Fruit fly (Drosophila melanogaster) whole organism, embryonic: ENCODE data around the gene CG13457.
A peak's percentile ranks its signal among the peaks of the same experiment; 100 is the strongest.

ENCODE experiments used
- ATbp ChIP-seq: fragments of 200-800 bp; sonication (Bioruptor generic); optimal IDR thresholded peaks from 2 replicates; lab custom pipeline; 2017; ENCODE audit warnings: missing biosample characterization, mild to moderate bottlenecking, missing genetic modification characterization, missing genetic modification reagents
- B-H2 ChIP-seq: fragments of 200-800 bp; sonication (Bioruptor generic); optimal IDR thresholded peaks from 2 replicates; lab custom pipeline; 2018; ENCODE audit warnings: missing biosample characterization, mild to moderate bottlenecking, missing genetic modification characterization
- CG10147 ChIP-seq: fragments of 200-800 bp; sonication (Bioruptor generic); optimal IDR thresholded peaks from 2 replicates; lab custom pipeline; 2019; ENCODE audit warnings: missing biosample characterization, mild to moderate bottlenecking, missing genetic modification characterization, moderate library complexity
- CG11456 ChIP-seq: fragments of 200-800 bp; sonication (Bioruptor generic); IDR thresholded peaks from 3 replicates; pipeline ENCODE4 v1.3.6; 2022; ENCODE audit warnings: missing biosample characterization, missing genetic modification characterization
- CG1233 ChIP-seq: fragments of 200-800 bp; sonication (Bioruptor generic); optimal IDR thresholded peaks from 4 replicates; lab custom pipeline; 2018; ENCODE audit warnings: missing biosample characterization, mild to moderate bottlenecking, missing genetic modification characterization
- CG14860 ChIP-seq: fragments of 200-800 bp; sonication (Bioruptor generic); IDR thresholded peaks from 3 replicates; pipeline ENCODE4 v1.3.6; 2022; ENCODE audit warnings: missing biosample characterization, missing genetic modification characterization; ENCODE audit not compliant: partially characterized antibody
- CG15601 ChIP-seq: fragments of 200-800 bp; sonication (Bioruptor generic); optimal IDR thresholded peaks from 3 replicates; lab custom pipeline; 2019; ENCODE audit warnings: missing biosample characterization, mild to moderate bottlenecking, missing genetic modification characterization, moderate library complexity
- CG15696 ChIP-seq: fragments of 200-800 bp; sonication (Bioruptor generic); optimal IDR thresholded peaks from 2 replicates; lab custom pipeline; 2019; ENCODE audit warnings: missing biosample characterization, mild to moderate bottlenecking, missing genetic modification characterization, moderate library complexity
- CG16779 ChIP-seq: fragments of 200-800 bp; sonication (Bioruptor generic); IDR thresholded peaks from 2 replicates; pipeline ENCODE4 v1.3.6; 2022; ENCODE audit warnings: missing biosample characterization, missing genetic modification characterization
- CG16815 ChIP-seq: fragments of 200-800 bp; sonication (Bioruptor generic); optimal IDR thresholded peaks from 3 replicates; lab custom pipeline; 2017; ENCODE audit warnings: missing biosample characterization, mild to moderate bottlenecking, missing genetic modification characterization
- CG17328 ChIP-seq: fragments of 200-800 bp; sonication (Bioruptor generic); IDR thresholded peaks from 2 replicates; pipeline ENCODE4 v1.3.6; 2022; ENCODE audit warnings: missing biosample characterization, missing genetic modification characterization
- CG17359 ChIP-seq: fragments of 200-800 bp; sonication (Bioruptor generic); optimal IDR thresholded peaks from 3 replicates; lab custom pipeline; 2018; ENCODE audit warnings: missing biosample characterization, mild to moderate bottlenecking, missing genetic modification characterization, moderate library complexity
- CG3281 ChIP-seq: fragments of 200-800 bp; sonication (Bioruptor generic); optimal IDR thresholded peaks from 3 replicates; lab custom pipeline; 2017; ENCODE audit warnings: missing biosample characterization, mild to moderate bottlenecking, missing genetic modification characterization
- CG34376 ChIP-seq: fragments of 200-800 bp; sonication (Bioruptor generic); optimal IDR thresholded peaks from 2 replicates; lab custom pipeline; 2018; ENCODE audit warnings: missing biosample characterization, mild to moderate bottlenecking, missing genetic modification characterization
- CG4328 ChIP-seq: fragments of 200-800 bp; sonication (Bioruptor generic); optimal IDR thresholded peaks from 3 replicates; lab custom pipeline; 2017; ENCODE audit warnings: missing biosample characterization, missing genetic modification reagents, missing genetic modification characterization
- CG6175 ChIP-seq: fragments of 200-800 bp; sonication (Bioruptor generic); IDR thresholded peaks from 3 replicates; pipeline ENCODE4 v1.3.6; 2022; ENCODE audit warnings: missing biosample characterization, missing genetic modification characterization
- CG7786 ChIP-seq: fragments of 200-800 bp; sonication (Bioruptor generic); optimal IDR thresholded peaks from 2 replicates; lab custom pipeline; 2016; ENCODE audit warnings: missing biosample characterization, missing genetic modification characterization
- CG8089 ChIP-seq: fragments of 200-800 bp; sonication (Bioruptor generic); optimal IDR thresholded peaks from 3 replicates; lab custom pipeline; 2016; ENCODE audit warnings: missing biosample characterization, missing genetic modification characterization
- CG9817 ChIP-seq: fragments of 200-800 bp; sonication (Bioruptor generic); optimal IDR thresholded peaks from 2 replicates; lab custom pipeline; 2018; ENCODE audit warnings: missing biosample characterization, mild to moderate bottlenecking, missing genetic modification characterization, moderate library complexity
- Camta ChIP-seq: fragments of 200-800 bp; sonication (Bioruptor generic); optimal IDR thresholded peaks from 2 replicates; lab custom pipeline; 2016; ENCODE audit warnings: missing biosample characterization, missing genetic modification characterization
- D19B ChIP-seq: fragments of 200-800 bp; sonication (Bioruptor generic); optimal IDR thresholded peaks from 2 replicates; lab custom pipeline; 2017; ENCODE audit warnings: missing biosample characterization, mild to moderate bottlenecking, missing genetic modification characterization
- Drgx ChIP-seq: fragments of 200-800 bp; sonication (Bioruptor generic); IDR thresholded peaks from 2 replicates; pipeline ENCODE4 v1.3.6; 2022; ENCODE audit warnings: missing biosample characterization, missing genetic modification characterization
- E2f1 ChIP-seq: fragments of 200-800 bp; sonication (Bioruptor generic); IDR thresholded peaks from 2 replicates; pipeline ENCODE4 v1.3.6; 2022; ENCODE audit warnings: missing biosample characterization, missing genetic modification characterization
- E2f2 ChIP-seq: fragments of 200-800 bp; sonication (Bioruptor generic); IDR thresholded peaks from 2 replicates; pipeline ENCODE4 v1.3.6; 2022; ENCODE audit warnings: missing biosample characterization, missing genetic modification characterization
- Med ChIP-seq: fragments of 200-800 bp; sonication (Bioruptor generic); peaks from one replicate; lab custom pipeline; 2016; ENCODE audit warnings: missing biosample characterization, missing genetic modification characterization, mild to moderate bottlenecking, inconsistent platforms, moderate library complexity
- Poxn ChIP-seq: fragments of 200-800 bp; sonication (Bioruptor generic); IDR thresholded peaks from 2 replicates; pipeline ENCODE4 v1.3.6; 2022; ENCODE audit warnings: missing biosample characterization, missing genetic modification characterization
- Six4 ChIP-seq: fragments of 200-800 bp; sonication (Bioruptor generic); optimal IDR thresholded peaks from 2 replicates; lab custom pipeline; 2016; ENCODE audit warnings: missing biosample characterization, missing genetic modification characterization
- Sry-δ ChIP-seq: fragments of 200-800 bp; sonication (Bioruptor generic); optimal IDR thresholded peaks from 2 replicates; lab custom pipeline; 2016; ENCODE audit warnings: missing biosample characterization, missing genetic modification characterization
- Tbp ChIP-seq: fragments of >200 bp; optimal IDR thresholded peaks from 2 replicates; lab custom pipeline; 2018; ENCODE audit warnings: missing biosample characterization, missing genetic modification characterization
- Trl ChIP-seq, 3 experiments: fragments of >200 bp in 2 of 3; fragments of 200-800 bp in 1 of 3; sonication (Bioruptor generic) in 1 of 3; optimal IDR thresholded peaks; 2 replicates in 1 of 3; 3 replicates in 2 of 3; lab custom pipeline; 2016 to 2017; ENCODE audit warnings: missing biosample characterization in 1 of 3, missing genetic modification characterization in 1 of 3
- Xrp1 ChIP-seq: fragments of 200-800 bp; sonication (Bioruptor generic); IDR thresholded peaks from 2 replicates; pipeline ENCODE4 v1.3.6; 2022; ENCODE audit warnings: missing biosample characterization, missing genetic modification characterization
- ash1 ChIP-seq: fragments of 200-800 bp; sonication (Bioruptor generic); optimal IDR thresholded peaks from 2 replicates; lab custom pipeline; 2018; ENCODE audit warnings: missing biosample characterization, mild to moderate bottlenecking, missing genetic modification characterization
- bab2 ChIP-seq: fragments of 200-800 bp; sonication (Bioruptor generic); optimal IDR thresholded peaks from 2 replicates; lab custom pipeline; 2016; ENCODE audit warnings: missing biosample characterization, missing genetic modification characterization
- chinmo ChIP-seq: fragments of 200-800 bp; sonication (Bioruptor generic); IDR thresholded peaks from 4 replicates; pipeline ENCODE4 v1.3.6; 2022; ENCODE audit warnings: missing biosample characterization, missing genetic modification characterization; ENCODE audit not compliant: partially characterized antibody
- corto ChIP-seq: fragments of 200-800 bp; sonication (Bioruptor generic); optimal IDR thresholded peaks from 2 replicates; lab custom pipeline; 2016; ENCODE audit warnings: missing biosample characterization, mild to moderate bottlenecking, missing genetic modification characterization, moderate library complexity
- danr ChIP-seq: fragments of 200-800 bp; sonication (Bioruptor generic); IDR thresholded peaks from 2 replicates; pipeline ENCODE4 v1.3.6; 2022; ENCODE audit warnings: missing biosample characterization, missing genetic modification characterization
- disco-r ChIP-seq: fragments of 200-800 bp; sonication (Bioruptor generic); optimal IDR thresholded peaks from 2 replicates; lab custom pipeline; 2016; ENCODE audit warnings: missing biosample characterization, missing genetic modification characterization
- fd102C ChIP-seq: fragments of 200-800 bp; sonication (Bioruptor generic); optimal IDR thresholded peaks from 2 replicates; lab custom pipeline; 2018; ENCODE audit warnings: missing biosample characterization, mild to moderate bottlenecking, missing genetic modification characterization, moderate library complexity
- gce ChIP-seq: fragments of 200-800 bp; sonication (Bioruptor generic); IDR thresholded peaks from 3 replicates; pipeline ENCODE4 v1.3.6; 2022; ENCODE audit warnings: missing biosample characterization, missing genetic modification characterization
- hkb ChIP-seq, 2 experiments: fragments of 200-800 bp in 1 of 2; fragments of >200 bp in 1 of 2; sonication (Bioruptor generic) in 1 of 2; IDR thresholded peaks in 1 of 2; optimal IDR thresholded peaks in 1 of 2; 2 replicates each; pipeline versions ENCODE4 v1.3.6 to Lab custom; 2017 to 2022; ENCODE audit warnings: missing biosample characterization in 1 of 2, missing genetic modification characterization in 1 of 2
- kah ChIP-seq: fragments of 200-800 bp; sonication (Bioruptor generic); optimal IDR thresholded peaks from 2 replicates; lab custom pipeline; 2018; ENCODE audit warnings: missing biosample characterization, mild to moderate bottlenecking, missing genetic modification characterization
- mam ChIP-seq: fragments of 200-800 bp; sonication (Bioruptor generic); optimal IDR thresholded peaks from 3 replicates; lab custom pipeline; 2016; ENCODE audit warnings: missing biosample characterization, missing genetic modification characterization
- ranshi ChIP-seq: fragments of 200-800 bp; sonication (Bioruptor generic); IDR thresholded peaks from 2 replicates; pipeline ENCODE4 v1.3.6; 2022; ENCODE audit warnings: missing biosample characterization, missing genetic modification characterization
- rib ChIP-seq: fragments of 200-800 bp; sonication (Bioruptor generic); IDR thresholded peaks from 2 replicates; pipeline ENCODE4 v1.3.6; 2022; ENCODE audit warnings: missing biosample characterization, missing genetic modification characterization
- sim ChIP-seq: fragments of 200-800 bp; sonication (Bioruptor generic); IDR thresholded peaks from 2 replicates; pipeline ENCODE4 v1.3.6; 2022; ENCODE audit warnings: missing biosample characterization, missing genetic modification characterization
- sima ChIP-seq: fragments of 200-800 bp; sonication (Bioruptor generic); optimal IDR thresholded peaks from 2 replicates; lab custom pipeline; 2016; ENCODE audit warnings: missing biosample characterization, missing genetic modification characterization
- trh ChIP-seq: fragments of 200-800 bp; sonication (Bioruptor generic); optimal IDR thresholded peaks from 2 replicates; lab custom pipeline; 2016; ENCODE audit warnings: missing biosample characterization, missing genetic modification characterization
- zf30C ChIP-seq: fragments of 200-800 bp; sonication (Bioruptor generic); optimal IDR thresholded peaks from 3 replicates; lab custom pipeline; 2018; ENCODE audit warnings: missing biosample characterization, mild to moderate bottlenecking, missing genetic modification characterization

The CG13457 gene

DNA sequence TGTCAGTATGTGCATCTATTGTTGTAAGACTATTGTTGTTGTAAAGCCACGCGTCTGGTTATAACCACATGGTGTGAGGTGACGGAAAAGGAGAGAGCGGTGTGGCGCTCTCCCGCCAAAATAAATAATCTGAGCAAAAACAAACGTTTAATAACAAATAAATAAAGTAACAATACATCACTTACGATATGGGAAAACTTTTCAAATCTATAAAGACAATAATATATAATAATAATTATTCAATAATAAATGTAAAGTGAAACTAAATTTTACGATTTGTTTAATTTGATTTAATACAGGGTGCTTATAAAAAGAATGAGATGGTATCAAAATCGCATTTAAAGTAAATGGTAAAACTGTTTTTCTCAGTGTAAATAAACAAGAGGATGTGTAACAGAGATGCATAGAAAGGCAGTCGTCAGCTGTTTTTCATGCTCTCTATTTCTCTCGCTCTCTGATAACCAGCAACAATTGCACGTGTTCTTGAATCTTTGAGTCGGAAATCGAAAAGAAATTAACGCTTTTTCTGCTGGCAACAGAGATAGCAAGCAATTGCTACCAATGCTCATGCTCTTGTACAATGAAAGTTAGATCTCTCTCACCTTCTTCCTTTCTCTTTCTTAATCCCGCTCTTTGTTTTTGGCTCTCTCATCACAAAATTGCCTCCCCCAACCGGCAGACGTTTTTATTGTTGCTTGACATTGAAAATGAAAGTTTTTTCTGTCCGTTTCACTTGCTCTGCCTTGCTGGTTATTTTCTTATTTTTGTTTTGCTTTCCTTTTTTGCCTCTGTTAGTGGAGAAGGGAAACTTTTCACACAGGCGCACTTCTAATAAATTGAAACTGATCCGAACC, 32.3 kb downstream of the CG13457 start (continued):
- peak; percentile 11 for TF ChIP-seq bab2
- TF ChIP-seq CG8089 (GFP tag; lab: Kevin White, UChicago) = no peak
- TF ChIP-seq sima (GFP tag; lab: Kevin White, UChicago) = no peak
- TF ChIP-seq mam (GFP tag; lab: Kevin White, UChicago) = no peak
- no peak for TF ChIP-seq Sry-δ (GFP tag; lab: Kevin White, UChicago)
- peak; percentile 62 for TF ChIP-seq kah (GFP tag; lab: Kevin White, UChicago)
- peak; percentile 12 for TF ChIP-seq trh (GFP tag; lab: Kevin White, UChicago)
- TF ChIP-seq D19B (GFP tag; lab: Kevin White, UChicago) = peak; percentile 52
- peak; percentile 81 for TF ChIP-seq CG15696 (tag; lab: Kevin White, UChicago)
- peak; percentile 47 for TF ChIP-seq fd102C
- peak; percentile 91 for TF ChIP-seq zf30C
- TF ChIP-seq rib = no peak; the same call in 1 of the 2 replicates
- no peak for TF ChIP-seq CG16779 (GFP tag; lab: Robert Waterston, UW)
- 0 out of 3 replicates have a peak, but pooled peaks have one; percentile 13 for TF ChIP-seq CG6175 (GFP tag; lab: Robert Waterston, UW)
- peak; percentile 92 for TF ChIP-seq CG3281 (GFP tag; lab: Kevin White, UChicago)
- TF ChIP-seq E2f1 (GFP tag; lab: Robert Waterston, UW) = peak; percentile 93
- no peak; the same call in 1 of the 2 replicates for TF ChIP-seq danr (GFP tag; lab: Robert Waterston, UW)
- peak; percentile 55 for TF ChIP-seq Med (GFP tag; lab: Kevin White, UChicago)
- no peak for TF ChIP-seq CG14860
- peak; percentile 69 for TF ChIP-seq CG34376
- TF ChIP-seq sim = peak; percentile 89
- peak; percentile 72 for TF ChIP-seq CG9817 (tag; lab: Kevin White, UChicago)
- TF ChIP-seq Drgx (GFP tag; lab: Robert Waterston, UW) = peak; percentile 86
- peak; percentile 65 for TF ChIP-seq CG11456 (GFP tag; lab: Robert Waterston, UW)
- TF ChIP-seq Tbp (GFP tag; lab: Kevin White, UChicago) = no peak
- 0 out of 4 replicates have a peak, but pooled peaks have one; percentile 20 for TF ChIP-seq chinmo (GFP tag; lab: Robert Waterston, UW)
- TF ChIP-seq disco-r = peak; percentile 12
- TF ChIP-seq Poxn (GFP tag; lab: Robert Waterston, UW) = no peak
- TF ChIP-seq corto (GFP tag; lab: Kevin White, UChicago) = peak; percentile 5
- TF ChIP-seq Six4 (GFP tag; lab: Kevin White, UChicago) = peak; percentile 87
- TF ChIP-seq E2f2 (GFP tag; lab: Robert Waterston, UW) = peak; percentile 51; the same call in 1 of the 2 replicates
- TF ChIP-seq CG17359 (tag; lab: Kevin White, UChicago) = peak; percentile 91
- no peak for TF ChIP-seq Camta (GFP tag; lab: Kevin White, UChicago)
- TF ChIP-seq CG1233 (GFP tag; lab: Kevin White, UChicago) = peak; percentile 93
- peak; percentile 91; the same call in 2 of the 3 replicates for TF ChIP-seq gce (GFP tag; lab: Robert Waterston, UW)
- peak; percentile 94 for TF ChIP-seq Xrp1 (GFP tag; lab: Robert Waterston, UW)
- TF ChIP-seq hkb (optimal IDR thresholded peaks at IDR 0.05; lab: Kevin White, UChicago) = no peak
- peak; percentile 93 for TF ChIP-seq hkb (GFP tag; IDR thresholded peaks at IDR 0.05; lab: Robert Waterston, UW)
- TF ChIP-seq ATbp (GFP tag; lab: Kevin White, UChicago) = peak; percentile 95
- no peak for TF ChIP-seq ash1
- TF ChIP-seq B-H2 (GFP tag; lab: Kevin White, UChicago) = no peak
- peak; percentile 86 for TF ChIP-seq CG17328
- TF ChIP-seq ranshi (GFP tag; lab: Robert Waterston, UW) = peak; percentile 89; the same call in 1 of the 2 replicates
- TF ChIP-seq CG15601 = peak; percentile 85
- TF ChIP-seq Trl (optimal IDR thresholded peaks at IDR 0.05; lab: Kevin White, UChicago) = peak; percentile 86 to 91
- peak; percentile 69 for TF ChIP-seq Trl (GFP tag; optimal IDR thresholded peaks at IDR 0.05; lab: Kevin White, UChicago)
- TF ChIP-seq CG16815 (GFP tag; lab: Kevin White, UChicago) = peak; percentile 47
- TF ChIP-seq CG10147 (GFP tag; lab: Kevin White, UChicago) = peak; percentile 95
- TF ChIP-seq CG7786 (GFP tag; lab: Kevin White, UChicago) = no peak
- TF ChIP-seq CG4328 = peak; percentile 82
